Worm (Caenorhabditis elegans) whole organism, L1 larva: ENCODE measurements around the gene aptf-3.

Source experiments
- C34B4.2 ChIP-seq: sonication (generic microtip); optimal IDR thresholded peaks from 2 replicates; lab custom pipeline; 2017; ENCODE audit warnings: mild to moderate bottlenecking, missing genetic modification characterization, missing compliant biosample characterization
- alr-1 ChIP-seq: fragments of 200-800 bp; sonication (Bioruptor generic); optimal IDR thresholded peaks from 2 replicates; lab custom pipeline; 2018; ENCODE audit warnings: borderline replicate concordance, mild to moderate bottlenecking, missing genetic modification characterization, missing compliant biosample characterization
- ceh-63 ChIP-seq: fragments of 200-800 bp; sonication (Bioruptor generic); optimal IDR thresholded peaks from 2 replicates; lab custom pipeline; 2018; ENCODE audit warnings: mild to moderate bottlenecking, missing genetic modification characterization, missing compliant biosample characterization
- elt-3 ChIP-seq, 6 experiments: fragments of 150-350 bp in 1 of 6; sonication (generic microtip); optimal IDR thresholded peaks; 2 replicates each; lab custom pipeline; 2017 to 2018; ENCODE audit warnings: missing biosample characterization in 6 of 6, missing genetic modification characterization in 6 of 6, inconsistent platforms in 1 of 6
- lin-35 ChIP-seq, 2 experiments: fragments of 150-350 bp; optimal IDR thresholded peaks; 2 replicates each; lab custom pipeline; 2014; ENCODE audit warnings: missing biosample characterization in 2 of 2, missing genetic modification characterization in 2 of 2, missing genetic modification reagents in 2 of 2
- mep-1 ChIP-seq: fragments of 150-350 bp; optimal IDR thresholded peaks from 2 replicates; lab custom pipeline; 2014; ENCODE audit warnings: missing biosample characterization, missing genetic modification characterization
- nhr-237 ChIP-seq: fragments of 150-350 bp; optimal IDR thresholded peaks from 2 replicates; lab custom pipeline; 2014; ENCODE audit warnings: missing biosample characterization, missing genetic modification characterization
- nhr-77 ChIP-seq: fragments of 150-350 bp; optimal IDR thresholded peaks from 2 replicates; lab custom pipeline; 2014; ENCODE audit warnings: missing biosample characterization, missing genetic modification characterization

ce11 chrII:8554568-8554967, 39.4 kb upstream of the aptf-3 start:
- TF ChIP-seq nhr-77 (tag; lab: Kevin White, UChicago) = no peak
- TF ChIP-seq elt-3 (tag; optimal IDR thresholded peaks at IDR 0.05; lab: Kevin White, UChicago) = no peak
- TF ChIP-seq C34B4.2 = no peak
- TF ChIP-seq ceh-63 = no peak
- no peak for TF ChIP-seq nhr-237 (tag; lab: Kevin White, UChicago)
- TF ChIP-seq alr-1 (tag; lab: Kevin White, UChicago) = no peak
- TF ChIP-seq mep-1 (tag; lab: Kevin White, UChicago) = no peak
- no peak for TF ChIP-seq lin-35 (GFP tag; optimal IDR thresholded peaks at IDR 0.05; lab: Kevin White, UChicago)
